Worm (Caenorhabditis elegans) whole organism, L2 larva: ENCODE measurements around the gene F13H8.5.

ENCODE experiments used
- ceh-16 ChIP-seq: fragments of 150-350 bp; optimal IDR thresholded peaks from 2 replicates; lab custom pipeline; 2014; ENCODE audit warnings: missing biosample characterization, missing genetic modification characterization
- egl-27 ChIP-seq: sonication (generic microtip); optimal IDR thresholded peaks from 3 replicates; lab custom pipeline; 2017; ENCODE audit warnings: missing biosample characterization, missing genetic modification reagents, missing genetic modification characterization
- elt-3 ChIP-seq: sonication (generic microtip); optimal IDR thresholded peaks from 2 replicates; lab custom pipeline; 2017; ENCODE audit warnings: missing biosample characterization, missing genetic modification characterization
- fos-1 ChIP-seq: fragments of 150-350 bp; optimal IDR thresholded peaks from 2 replicates; lab custom pipeline; 2014; ENCODE audit warnings: missing biosample characterization, missing genetic modification characterization
- lin-13 ChIP-seq: fragments of 150-350 bp; optimal IDR thresholded peaks from 2 replicates; lab custom pipeline; 2014; ENCODE audit warnings: missing biosample characterization, missing genetic modification reagents, missing genetic modification characterization
- lsy-2 ChIP-seq, 2 experiments: fragments of 150-350 bp in 1 of 2; sonication (generic microtip) in 1 of 2; optimal IDR thresholded peaks; 2 replicates each; lab custom pipeline; 2014 to 2017; ENCODE audit warnings: missing biosample characterization in 2 of 2, missing genetic modification characterization in 2 of 2
- nhr-10 ChIP-seq: sonication (generic microtip); optimal IDR thresholded peaks from 2 replicates; lab custom pipeline; 2017; ENCODE audit warnings: missing biosample characterization, missing genetic modification characterization
- nhr-11 ChIP-seq: fragments of 150-350 bp; optimal IDR thresholded peaks from 2 replicates; lab custom pipeline; 2014; ENCODE audit warnings: missing biosample characterization, missing genetic modification characterization
- sma-3 ChIP-seq: sonication (generic microtip); optimal IDR thresholded peaks from 2 replicates; lab custom pipeline; 2016; ENCODE audit warnings: missing genetic modification reagents, missing genetic modification characterization, missing compliant biosample characterization
- unc-55 ChIP-seq: fragments of 150-350 bp; sonication (generic microtip); optimal IDR thresholded peaks from 3 replicates; lab custom pipeline; 2014; ENCODE audit warnings: missing biosample characterization, missing genetic modification reagents, missing genetic modification characterization
- unc-62 ChIP-seq: fragments of 150-350 bp; optimal IDR thresholded peaks from 2 replicates; lab custom pipeline; 2014; ENCODE audit warnings: missing biosample characterization, missing genetic modification reagents, missing genetic modification characterization
- zag-1 ChIP-seq: fragments of 150-350 bp; optimal IDR thresholded peaks from 2 replicates; lab custom pipeline; 2014; ENCODE audit warnings: missing biosample characterization, missing genetic modification characterization

DNA sequence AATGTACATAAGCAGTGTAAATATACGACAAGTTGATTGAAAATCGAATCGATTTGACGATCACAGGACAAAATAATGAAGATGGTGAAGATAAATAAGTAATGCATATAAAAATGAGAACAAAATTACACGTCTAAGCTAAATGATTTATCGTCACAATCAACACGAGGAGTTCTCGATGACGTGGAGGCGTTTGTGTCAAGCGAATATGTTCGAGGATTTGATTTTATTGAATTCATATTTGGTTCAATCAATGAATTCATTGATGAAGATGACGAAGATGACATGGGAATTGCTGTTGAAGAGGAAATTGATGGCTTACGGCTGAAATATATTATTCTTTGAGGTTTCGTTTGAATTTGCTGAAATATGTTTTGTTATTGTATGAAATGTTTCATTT, 36.6 kb upstream of the F13H8.5 start, which contains the start of gene nyn-3:
- TF ChIP-seq fos-1 (tag; lab: Kevin White, UChicago): no peak
- no peak for TF ChIP-seq elt-3 (tag; lab: Kevin White, UChicago)
- TF ChIP-seq unc-55 (GFP tag; lab: Kevin White, UChicago): no peak
- no peak for TF ChIP-seq lsy-2 (tag; optimal IDR thresholded peaks at IDR 0.05; lab: Kevin White, UChicago)
- no peak for TF ChIP-seq egl-27 (tag; lab: Kevin White, UChicago)
- TF ChIP-seq nhr-10 (tag; lab: Kevin White, UChicago): no peak
- TF ChIP-seq unc-62: no peak
- TF ChIP-seq lin-13 (GFP tag; lab: Kevin White, UChicago): no peak
- no peak for TF ChIP-seq nhr-11 (tag; lab: Kevin White, UChicago)
- no peak for TF ChIP-seq zag-1 (tag; lab: Kevin White, UChicago)
- TF ChIP-seq ceh-16: no peak
- TF ChIP-seq sma-3 (GFP tag; lab: Kevin White, UChicago): no peak
